Worm (Caenorhabditis elegans): ENCODE results near the gene sir-2.2.

ce11 chrX:13353530-13353929 lies 25.7 kb downstream of the sir-2.2 start:
- TF ChIP-seq B0310.2 (tag; optimal IDR thresholded peaks at IDR 0.05) (no peak), ama-1 (optimal IDR thresholded peaks at IDR 0.05) (no peak), flt-1 (GFP tag; IDR thresholded peaks at IDR 0.05) (no peak), ets-7 (tag; optimal IDR thresholded peaks at IDR 0.05) (no peak), hnd-1 (tag; optimal IDR thresholded peaks at IDR 0.05) (no peak), tbx-37 (GFP tag; conservative IDR thresholded peaks at IDR 0.05) (no peak), F13C5.2 (tag; optimal IDR thresholded peaks at IDR 0.05) (no peak), sea-1 (GFP tag; conservative IDR thresholded peaks at IDR 0.05) (no peak)

Measured in whole organism, early embryonic.